Worm (Caenorhabditis elegans) whole organism, L2 larva: Measurements from ENCODE around the gene Y4C6B.3.
"Not testable (repeated sequence)": the region's sequence is repeated elsewhere in the genome, so short reads cannot be mapped to it uniquely, and the experiment has no call there.

ENCODE experiments used
- F13H6.1 ChIP-seq: sonication (generic microtip); optimal IDR thresholded peaks from 2 replicates; lab custom pipeline; 2016; ENCODE audit warnings: missing genetic modification characterization, missing compliant biosample characterization
- R02D3.7 ChIP-seq: fragments of 150-350 bp; optimal IDR thresholded peaks from 2 replicates; lab custom pipeline; 2014; ENCODE audit warnings: missing biosample characterization, missing genetic modification characterization
- aly-2 ChIP-seq: fragments of 150-350 bp; optimal IDR thresholded peaks from 2 replicates; lab custom pipeline; 2014; ENCODE audit warnings: missing biosample characterization, missing genetic modification characterization
- blmp-1 ChIP-seq: sonication (generic microtip); optimal IDR thresholded peaks from 2 replicates; lab custom pipeline; 2017; ENCODE audit warnings: missing genetic modification characterization, mild to moderate bottlenecking, missing compliant biosample characterization, antibody characterized with exemption, moderate library complexity; ENCODE audit not compliant: insufficient read depth
- ceh-16 ChIP-seq: fragments of 150-350 bp; optimal IDR thresholded peaks from 2 replicates; lab custom pipeline; 2014; ENCODE audit warnings: missing biosample characterization, missing genetic modification characterization
- ceh-82 ChIP-seq: fragments of 150-350 bp; optimal IDR thresholded peaks from 2 replicates; lab custom pipeline; 2014; ENCODE audit warnings: missing biosample characterization, missing genetic modification characterization
- egl-27 ChIP-seq: sonication (generic microtip); optimal IDR thresholded peaks from 3 replicates; lab custom pipeline; 2017; ENCODE audit warnings: missing biosample characterization, missing genetic modification reagents, missing genetic modification characterization
- elt-3 ChIP-seq: sonication (generic microtip); optimal IDR thresholded peaks from 2 replicates; lab custom pipeline; 2017; ENCODE audit warnings: missing biosample characterization, missing genetic modification characterization
- fos-1 ChIP-seq: fragments of 150-350 bp; optimal IDR thresholded peaks from 2 replicates; lab custom pipeline; 2014; ENCODE audit warnings: missing biosample characterization, missing genetic modification characterization
- gmeb-1 ChIP-seq: fragments of 150-350 bp; optimal IDR thresholded peaks from 2 replicates; lab custom pipeline; 2014; ENCODE audit warnings: missing biosample characterization, missing genetic modification characterization
- lin-11 ChIP-seq: fragments of 150-350 bp; sonication (generic microtip); optimal IDR thresholded peaks from 2 replicates; lab custom pipeline; 2014; ENCODE audit warnings: missing biosample characterization, missing genetic modification characterization, inconsistent platforms, mixed read lengths
- lin-39 ChIP-seq: fragments of 150-350 bp; optimal IDR thresholded peaks from 2 replicates; lab custom pipeline; 2014; ENCODE audit warnings: missing biosample characterization, missing genetic modification reagents, missing genetic modification characterization
- mab-5 ChIP-seq: fragments of 150-350 bp; optimal IDR thresholded peaks from 2 replicates; lab custom pipeline; 2014; ENCODE audit warnings: missing biosample characterization, missing genetic modification characterization
- mbf-1 ChIP-seq: sonication (generic microtip); optimal IDR thresholded peaks from 2 replicates; lab custom pipeline; 2017; ENCODE audit warnings: missing biosample characterization, missing genetic modification characterization
- mdl-1 ChIP-seq, 2 experiments: fragments of 150-350 bp in 1 of 2; sonication (generic microtip) in 1 of 2; optimal IDR thresholded peaks; 2 replicates each; lab custom pipeline; 2017; ENCODE audit warnings: missing biosample characterization in 2 of 2, missing genetic modification characterization in 2 of 2
- nhr-10 ChIP-seq: sonication (generic microtip); optimal IDR thresholded peaks from 2 replicates; lab custom pipeline; 2017; ENCODE audit warnings: missing biosample characterization, missing genetic modification characterization
- nhr-11 ChIP-seq: fragments of 150-350 bp; optimal IDR thresholded peaks from 2 replicates; lab custom pipeline; 2014; ENCODE audit warnings: missing biosample characterization, missing genetic modification characterization
- nhr-12 ChIP-seq: fragments of 150-350 bp; optimal IDR thresholded peaks from 2 replicates; lab custom pipeline; 2014; ENCODE audit warnings: missing biosample characterization, missing genetic modification characterization
- nhr-6 ChIP-seq: fragments of 150-350 bp; optimal IDR thresholded peaks from 2 replicates; lab custom pipeline; 2014; ENCODE audit warnings: missing biosample characterization, missing genetic modification characterization
- nhr-77 ChIP-seq: fragments of 150-350 bp; optimal IDR thresholded peaks from 2 replicates; lab custom pipeline; 2014; ENCODE audit warnings: missing biosample characterization, missing genetic modification characterization
- skn-1 ChIP-seq: sonication (generic microtip); optimal IDR thresholded peaks from 2 replicates; lab custom pipeline; 2017; ENCODE audit warnings: missing biosample characterization, missing genetic modification characterization
- sma-3 ChIP-seq: sonication (generic microtip); optimal IDR thresholded peaks from 2 replicates; lab custom pipeline; 2016; ENCODE audit warnings: missing genetic modification reagents, missing genetic modification characterization, missing compliant biosample characterization
- sma-9 ChIP-seq, 2 experiments: fragments of 150-350 bp in 1 of 2; sonication (generic microtip) in 1 of 2; optimal IDR thresholded peaks; 2 replicates each; lab custom pipeline; 2014 to 2016; ENCODE audit warnings: missing genetic modification characterization in 2 of 2, mild to moderate bottlenecking in 1 of 2, missing biosample characterization in 1 of 2, missing compliant biosample characterization in 1 of 2, missing genetic modification reagents in 1 of 2, moderate library complexity in 1 of 2
- unc-39 ChIP-seq: fragments of 150-350 bp; optimal IDR thresholded peaks from 2 replicates; lab custom pipeline; 2014; ENCODE audit warnings: missing biosample characterization, missing genetic modification characterization
- unc-62 ChIP-seq: fragments of 150-350 bp; optimal IDR thresholded peaks from 2 replicates; lab custom pipeline; 2014; ENCODE audit warnings: missing biosample characterization, missing genetic modification reagents, missing genetic modification characterization
- zag-1 ChIP-seq: fragments of 150-350 bp; optimal IDR thresholded peaks from 2 replicates; lab custom pipeline; 2014; ENCODE audit warnings: missing biosample characterization, missing genetic modification characterization
- ztf-1 ChIP-seq: fragments of 200-800 bp; sonication (Bioruptor generic); conservative IDR thresholded peaks from 2 replicates; pipeline ENCODE4 v1.3.6; 2022; ENCODE audit warnings: missing genetic modification characterization, missing compliant biosample characterization
- ztf-11 ChIP-seq: sonication (generic microtip); optimal IDR thresholded peaks from 2 replicates; lab custom pipeline; 2017; ENCODE audit warnings: missing biosample characterization, missing genetic modification characterization

Gene Y4C6B.3

ce11 chrIV:5303030-5303429, 29.2 kb upstream of the Y4C6B.3 start, which contains the start of gene ZK354.7:
TSS of gene ZK354.7 (minus strand) at chrIV:5303130.
- TF ChIP-seq nhr-10 (tag; lab: Kevin White, UChicago) (no peak), F13H6.1 (tag; lab: Kevin White, UChicago) (no peak), unc-39 (tag; lab: Kevin White, UChicago) (no peak), mab-5 (tag; lab: Kevin White, UChicago) (no peak), mdl-1 (tag; optimal IDR thresholded peaks at IDR 0.05; lab: Kevin White, UChicago) (no peak), ceh-82 (tag; lab: Kevin White, UChicago) (no peak), nhr-11 (tag; lab: Kevin White, UChicago) (no peak), blmp-1 (tag; lab: Kevin White, UChicago) (no peak), mbf-1 (tag; lab: Kevin White, UChicago) (no peak), sma-3 (no peak), lin-11 (tag; lab: Kevin White, UChicago) (no peak), fos-1 (tag; lab: Kevin White, UChicago) (no peak)

ce11 chrIV:5306040-5306439, 26.2 kb upstream of the Y4C6B.3 start, which contains the start of gene ZK354.8:
TSS of gene ZK354.8 (minus strand) at chrIV:5306140.
- TF ChIP-seq skn-1 (no peak), nhr-77 (no peak), egl-27 (tag; lab: Kevin White, UChicago) (no peak)

ce11 chrIV:5308046-5308643, 24.1 kb upstream of the Y4C6B.3 start, which contains the start of the genes ZK354.9 and msp-58:
TSS of gene ZK354.9 (minus strand) at chrIV:5308146.
TSS of gene msp-58 (plus strand) at chrIV:5308593.
- TF ChIP-seq ceh-82 (tag; lab: Kevin White, UChicago); R02D3.7 (tag; lab: Kevin White, UChicago); sma-3: not testable (repeated sequence)

- TF ChIP-seq gmeb-1 (tag; lab: Kevin White, UChicago) (no peak), unc-39 (tag; lab: Kevin White, UChicago) (no peak), skn-1 (no peak), unc-62 (no peak), zag-1 (no peak), blmp-1 (tag; lab: Kevin White, UChicago) (no peak), aly-2 (tag; lab: Kevin White, UChicago) (no peak), nhr-10 (tag; lab: Kevin White, UChicago) (no peak), ztf-1 (GFP tag; lab: Robert Waterston, UW) (no peak), ceh-82 (tag; lab: Kevin White, UChicago) (no peak), egl-27 (tag; lab: Kevin White, UChicago) (no peak), elt-3 (tag; lab: Kevin White, UChicago) (no peak), mbf-1 (tag; lab: Kevin White, UChicago) (no peak), nhr-6 (tag; lab: Kevin White, UChicago) (no peak), ztf-11 (no peak)
Measured at ce11 chrIV:5309742-5310141, 22.5 kb upstream of the Y4C6B.3 start, which contains the start of gene ZK354.3. TSS of gene ZK354.3 (plus strand) at chrIV:5310042.

- not testable (repeated sequence) for TF ChIP-seq ceh-16 (tag; lab: Kevin White, UChicago); elt-3 (tag; lab: Kevin White, UChicago); zag-1
Measured at ce11 chrIV:5313011-5313410, 19.3 kb upstream of the Y4C6B.3 start, which contains the start of the genes msp-59 and ZK354.2. TSS of gene msp-59 (minus strand) at chrIV:5313111. TSS of gene ZK354.2 (plus strand) at chrIV:5313405.

- TF ChIP-seq lin-39; sma-9 (GFP tag; optimal IDR thresholded peaks at IDR 0.05; lab: Kevin White, UChicago); sma-9 (tag; optimal IDR thresholded peaks at IDR 0.05; lab: Kevin White, UChicago); nhr-12 (tag; lab: Kevin White, UChicago): not testable (repeated sequence)
Measured at ce11 chrIV:5316223-5316622, 16.1 kb upstream of the Y4C6B.3 start, which contains the start of gene msp-65. TSS of gene msp-65 (plus strand) at chrIV:5316523.
